Fruit fly (Drosophila melanogaster) whole organism, embryonic: ENCODE data around the gene MFS9.

Experiments used
- CG10321 ChIP-seq: fragments of 200-800 bp; sonication (Bioruptor generic); IDR thresholded peaks from 2 replicates; pipeline ENCODE4 v1.3.6; 2022; ENCODE audit warnings: missing biosample characterization, missing genetic modification characterization
- CG10366 ChIP-seq: fragments of 200-800 bp; sonication (Bioruptor generic); IDR thresholded peaks from 2 replicates; pipeline ENCODE4 v1.3.6; 2022; ENCODE audit warnings: missing biosample characterization, missing genetic modification characterization
- CG11093 ChIP-seq: fragments of 200-800 bp; sonication (Bioruptor generic); IDR thresholded peaks from 3 replicates; pipeline ENCODE4 v1.3.6; 2022; ENCODE audit warnings: missing biosample characterization, missing genetic modification characterization
- CG12155 ChIP-seq: fragments of 200-800 bp; sonication (Bioruptor generic); optimal IDR thresholded peaks from 3 replicates; lab custom pipeline; 2016; ENCODE audit warnings: missing biosample characterization, missing genetic modification characterization
- CG12219 ChIP-seq: fragments of 200-800 bp; sonication (Bioruptor generic); optimal IDR thresholded peaks from 3 replicates; lab custom pipeline; 2018; ENCODE audit warnings: missing biosample characterization, mild to moderate bottlenecking, missing genetic modification characterization
- CG13894 ChIP-seq: fragments of 200-800 bp; sonication (Bioruptor generic); optimal IDR thresholded peaks from 3 replicates; lab custom pipeline; 2018; ENCODE audit warnings: missing biosample characterization, mild to moderate bottlenecking, missing genetic modification characterization, moderate library complexity
- CG15269 ChIP-seq: fragments of 200-800 bp; sonication (Bioruptor generic); optimal IDR thresholded peaks from 2 replicates; lab custom pipeline; 2018; ENCODE audit warnings: missing biosample characterization, mild to moderate bottlenecking, missing genetic modification characterization, moderate library complexity
- CG17186 ChIP-seq: fragments of 200-800 bp; sonication (Bioruptor generic); optimal IDR thresholded peaks from 3 replicates; lab custom pipeline; 2017; ENCODE audit warnings: missing biosample characterization, missing genetic modification reagents, missing genetic modification characterization
- CG2120 ChIP-seq: fragments of 200-800 bp; sonication (Bioruptor generic); optimal IDR thresholded peaks from 3 replicates; lab custom pipeline; 2016; ENCODE audit warnings: missing biosample characterization, missing genetic modification characterization
- CG2202 ChIP-seq: fragments of 200-800 bp; sonication (Bioruptor generic); optimal IDR thresholded peaks from 2 replicates; lab custom pipeline; 2018; ENCODE audit warnings: missing biosample characterization, mild to moderate bottlenecking, missing genetic modification characterization
- CG33213 ChIP-seq: fragments of 200-800 bp; sonication (Bioruptor generic); optimal IDR thresholded peaks from 3 replicates; lab custom pipeline; 2016; ENCODE audit warnings: missing biosample characterization, missing genetic modification characterization
- CG33557 ChIP-seq: fragments of 200-800 bp; sonication (Bioruptor generic); optimal IDR thresholded peaks from 2 replicates; lab custom pipeline; 2019; ENCODE audit warnings: missing biosample characterization, mild to moderate bottlenecking, missing genetic modification characterization, moderate library complexity
- CG4404 ChIP-seq: fragments of 200-800 bp; sonication (Bioruptor generic); IDR thresholded peaks from 2 replicates; pipeline ENCODE4 v1.3.6; 2022; ENCODE audit warnings: missing biosample characterization, missing genetic modification characterization
- CG6254 ChIP-seq: fragments of 200-800 bp; sonication (Bioruptor generic); optimal IDR thresholded peaks from 3 replicates; lab custom pipeline; 2017; ENCODE audit warnings: mild to moderate bottlenecking, missing biosample characterization, missing genetic modification reagents, missing genetic modification characterization
- CG7372 ChIP-seq: fragments of 200-800 bp; sonication (Bioruptor generic); IDR thresholded peaks from 2 replicates; pipeline ENCODE4 v1.3.6; 2022; ENCODE audit warnings: missing biosample characterization, missing genetic modification characterization
- CHES-1-like ChIP-seq: fragments of 200-800 bp; sonication (Bioruptor generic); optimal IDR thresholded peaks from 2 replicates; lab custom pipeline; 2016; ENCODE audit warnings: missing biosample characterization, missing genetic modification characterization
- CTCF ChIP-seq: fragments of 200-800 bp; sonication (Bioruptor generic); optimal IDR thresholded peaks from 2 replicates; lab custom pipeline; 2017; ENCODE audit warnings: missing biosample characterization, mild to moderate bottlenecking, missing genetic modification characterization, moderate library complexity
- CkIIα-i1 ChIP-seq: fragments of 200-800 bp; sonication (Bioruptor generic); IDR thresholded peaks from 2 replicates; pipeline ENCODE4 v1.3.6; 2022; ENCODE audit warnings: missing biosample characterization, missing genetic modification characterization
- D19B ChIP-seq: fragments of 200-800 bp; sonication (Bioruptor generic); optimal IDR thresholded peaks from 2 replicates; lab custom pipeline; 2017; ENCODE audit warnings: missing biosample characterization, mild to moderate bottlenecking, missing genetic modification characterization
- Dp ChIP-seq: fragments of 200-800 bp; sonication (Bioruptor generic); optimal IDR thresholded peaks from 2 replicates; lab custom pipeline; 2018; ENCODE audit warnings: missing biosample characterization, mild to moderate bottlenecking, missing genetic modification characterization, moderate library complexity
- Fer1 ChIP-seq: fragments of 200-800 bp; sonication (Bioruptor generic); optimal IDR thresholded peaks from 2 replicates; lab custom pipeline; 2017; ENCODE audit warnings: missing biosample characterization, mild to moderate bottlenecking, missing genetic modification characterization
- HLH3B ChIP-seq: fragments of 200-800 bp; sonication (Bioruptor generic); IDR thresholded peaks from 2 replicates; pipeline ENCODE4 v1.3.6; 2022; ENCODE audit warnings: missing biosample characterization, missing genetic modification characterization
- Hr3 ChIP-seq: fragments of 200-800 bp; sonication (Bioruptor generic); optimal IDR thresholded peaks from 3 replicates; lab custom pipeline; 2016; ENCODE audit warnings: missing biosample characterization, missing genetic modification characterization
- Med ChIP-seq: fragments of 200-800 bp; sonication (Bioruptor generic); peaks from one replicate; lab custom pipeline; 2016; ENCODE audit warnings: missing biosample characterization, missing genetic modification characterization, mild to moderate bottlenecking, inconsistent platforms, moderate library complexity
- NFAT ChIP-seq: fragments of 200-800 bp; sonication (Bioruptor generic); IDR thresholded peaks from 2 replicates; pipeline ENCODE4 v1.3.6; 2022; ENCODE audit warnings: missing biosample characterization, missing genetic modification characterization
- Opbp ChIP-seq: fragments of 200-800 bp; sonication (Bioruptor generic); IDR thresholded peaks from 3 replicates; pipeline ENCODE4 v1.3.6; 2022; ENCODE audit warnings: missing biosample characterization, missing genetic modification characterization; ENCODE audit not compliant: partially characterized antibody
- Stat92E ChIP-seq, 3 experiments: fragments of >200 bp in 2 of 3; fragments of 200-800 bp in 1 of 3; sonication (Bioruptor generic) in 1 of 3; optimal IDR thresholded peaks; 2 replicates each; lab custom pipeline; 2017 to 2019; ENCODE audit warnings: missing biosample characterization in 3 of 3, missing genetic modification characterization in 3 of 3, mild to moderate bottlenecking in 1 of 3, moderate library complexity in 1 of 3
- Usf ChIP-seq: fragments of 200-800 bp; sonication (Bioruptor generic); optimal IDR thresholded peaks from 2 replicates; lab custom pipeline; 2017; ENCODE audit warnings: missing genotype, missing biosample characterization, missing genetic modification characterization
- Xrp1 ChIP-seq: fragments of 200-800 bp; sonication (Bioruptor generic); IDR thresholded peaks from 2 replicates; pipeline ENCODE4 v1.3.6; 2022; ENCODE audit warnings: missing biosample characterization, missing genetic modification characterization
- ab ChIP-seq: fragments of 200-800 bp; sonication (Bioruptor generic); optimal IDR thresholded peaks from 2 replicates; lab custom pipeline; 2016; ENCODE audit warnings: missing biosample characterization, missing genetic modification characterization
- aop ChIP-seq: fragments of 200-800 bp; sonication (Bioruptor generic); IDR thresholded peaks from 2 replicates; pipeline ENCODE4 v1.3.6; 2022; ENCODE audit warnings: missing biosample characterization, missing genetic modification characterization
- ap ChIP-seq: fragments of 200-800 bp; sonication (Bioruptor generic); IDR thresholded peaks from 2 replicates; pipeline ENCODE4 v1.3.6; 2022; ENCODE audit warnings: missing biosample characterization, missing genetic modification characterization
- corto ChIP-seq: fragments of 200-800 bp; sonication (Bioruptor generic); optimal IDR thresholded peaks from 2 replicates; lab custom pipeline; 2016; ENCODE audit warnings: missing biosample characterization, mild to moderate bottlenecking, missing genetic modification characterization, moderate library complexity
- croc ChIP-seq: fragments of 200-800 bp; sonication (Bioruptor generic); conservative IDR thresholded peaks from 3 replicates; pipeline ENCODE4 v1.3.6; 2022; ENCODE audit warnings: missing biosample characterization, missing genetic modification characterization
- cwo ChIP-seq: fragments of 200-800 bp; sonication (Bioruptor generic); optimal IDR thresholded peaks from 3 replicates; lab custom pipeline; 2017; ENCODE audit warnings: missing biosample characterization, missing genetic modification characterization, mild to moderate bottlenecking, moderate library complexity, missing genetic modification reagents
- disco-r ChIP-seq: fragments of 200-800 bp; sonication (Bioruptor generic); optimal IDR thresholded peaks from 2 replicates; lab custom pipeline; 2016; ENCODE audit warnings: missing biosample characterization, missing genetic modification characterization
- dysf ChIP-seq: fragments of 200-800 bp; sonication (Bioruptor generic); IDR thresholded peaks from 3 replicates; pipeline ENCODE4 v1.3.6; 2022; ENCODE audit warnings: missing biosample characterization, missing genetic modification characterization
- fu2 ChIP-seq: fragments of 200-800 bp; sonication (Bioruptor generic); optimal IDR thresholded peaks from 2 replicates; lab custom pipeline; 2016; ENCODE audit warnings: missing biosample characterization, missing genetic modification characterization
- ken ChIP-seq: fragments of 200-800 bp; sonication (Bioruptor generic); IDR thresholded peaks from 3 replicates; pipeline ENCODE4 v1.3.6; 2022; ENCODE audit warnings: missing biosample characterization, missing genetic modification characterization
- lmd ChIP-seq: fragments of 200-800 bp; sonication (Bioruptor generic); IDR thresholded peaks from 2 replicates; pipeline ENCODE4 v1.3.6; 2022; ENCODE audit warnings: missing biosample characterization, missing genetic modification characterization
- lola ChIP-seq, 3 experiments: fragments of >200 bp in 2 of 3; fragments of 200-800 bp in 1 of 3; sonication (Bioruptor generic) in 1 of 3; optimal IDR thresholded peaks; 2 replicates each; lab custom pipeline; 2017 to 2019; ENCODE audit warnings: missing biosample characterization in 3 of 3, missing genetic modification characterization in 3 of 3, mild to moderate bottlenecking in 1 of 3, moderate library complexity in 1 of 3
- maf-S ChIP-seq: fragments of 200-800 bp; sonication (Bioruptor generic); optimal IDR thresholded peaks from 2 replicates; lab custom pipeline; 2016; ENCODE audit warnings: missing biosample characterization, missing genetic modification characterization
- nerfin-1 ChIP-seq: fragments of 200-800 bp; sonication (Bioruptor generic); optimal IDR thresholded peaks from 3 replicates; lab custom pipeline; 2019; ENCODE audit warnings: missing biosample characterization, mild to moderate bottlenecking, missing genetic modification characterization, moderate library complexity
- odd ChIP-seq: fragments of 200-800 bp; sonication (Bioruptor generic); optimal IDR thresholded peaks from 2 replicates; lab custom pipeline; 2017; ENCODE audit warnings: missing biosample characterization, mild to moderate bottlenecking, missing genetic modification characterization
- onecut ChIP-seq: fragments of 200-800 bp; sonication (Bioruptor generic); IDR thresholded peaks from 2 replicates; pipeline ENCODE4 v1.3.6; 2022; ENCODE audit warnings: missing biosample characterization, missing genetic modification characterization
- pfk ChIP-seq: fragments of 200-800 bp; sonication (Bioruptor generic); optimal IDR thresholded peaks from 2 replicates; lab custom pipeline; 2018; ENCODE audit warnings: missing biosample characterization, mild to moderate bottlenecking, missing genetic modification characterization, moderate library complexity
- row ChIP-seq: fragments of 200-800 bp; sonication (Bioruptor generic); IDR thresholded peaks from 3 replicates; pipeline ENCODE4 v1.3.6; 2022; ENCODE audit warnings: missing biosample characterization, missing genetic modification characterization
- sr ChIP-seq: fragments of 200-800 bp; sonication (Bioruptor generic); IDR thresholded peaks from 3 replicates; pipeline ENCODE4 v1.3.6; 2022; ENCODE audit warnings: missing biosample characterization, missing genetic modification characterization
- tio ChIP-seq: fragments of 200-800 bp; sonication (Bioruptor generic); optimal IDR thresholded peaks from 2 replicates; lab custom pipeline; 2017; ENCODE audit warnings: missing biosample characterization, missing genetic modification characterization, inconsistent platforms
- twi ChIP-seq: fragments of 200-800 bp; optimal IDR thresholded peaks from 2 replicates; lab custom pipeline; 2019; ENCODE audit warnings: missing biosample characterization, mild to moderate bottlenecking, missing genetic modification characterization, moderate library complexity

The MFS9 gene

DNA sequence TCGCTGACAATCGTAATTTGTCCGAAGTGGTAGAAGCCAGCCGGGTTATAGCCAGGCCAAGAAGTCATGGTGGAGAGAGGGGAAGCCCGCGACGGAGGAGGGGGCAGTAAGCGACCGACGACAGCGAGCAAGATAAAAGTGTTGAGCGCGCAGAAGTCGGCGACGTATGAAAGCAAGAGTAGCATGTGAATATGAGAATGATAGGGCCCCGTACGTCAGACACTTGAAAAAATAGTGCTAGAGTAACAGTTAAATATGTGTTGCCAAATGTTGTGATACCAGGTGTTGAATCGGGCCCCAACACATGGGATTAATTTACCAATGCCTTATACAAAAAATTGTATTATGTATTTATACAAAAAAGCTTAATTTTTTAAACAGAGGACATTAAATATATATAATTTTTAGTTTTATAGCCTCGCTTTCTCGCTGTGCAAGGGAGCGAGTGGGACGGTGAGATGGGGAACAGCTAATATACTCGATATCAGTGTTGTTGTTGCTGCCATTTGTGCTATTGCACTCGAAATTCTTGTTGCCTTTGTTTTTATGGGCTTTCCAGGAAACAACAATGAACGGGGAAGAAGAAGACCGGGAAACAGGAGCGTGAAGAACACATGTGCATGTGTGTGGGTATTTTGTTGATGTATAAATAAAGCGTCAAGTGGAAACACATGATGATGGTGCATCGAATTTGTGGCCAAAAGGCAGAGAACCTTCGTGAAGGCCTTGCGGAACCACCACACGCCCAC lies 37.8 kb upstream of the MFS9 start (continued):
- TF ChIP-seq tio (GFP tag; lab: Kevin White, UChicago) (peak; percentile 83), CG11093 (GFP tag; lab: Robert Waterston, UW) (peak; percentile 67; the same call in 2 of the 3 replicates), lmd (peak; percentile 89), corto (GFP tag; lab: Kevin White, UChicago) (peak; percentile 90), onecut (GFP tag; lab: Robert Waterston, UW) (peak; percentile 82), pfk (GFP tag; lab: Kevin White, UChicago) (peak; percentile 68), NFAT (GFP tag; lab: Robert Waterston, UW) (peak; percentile 33; the same call in 1 of the 2 replicates), Hr3 (GFP tag; lab: Kevin White, UChicago) (peak; percentile 83), lola (GFP tag; optimal IDR thresholded peaks at IDR 0.05; lab: Kevin White, UChicago) (peak in 1 of 3 experiments; percentile 82), CG6254 (GFP tag; lab: Kevin White, UChicago) (peak; percentile 82), CG15269 (tag; lab: Kevin White, UChicago) (peak; percentile 92), CTCF (GFP tag; lab: Kevin White, UChicago) (no peak), Med (GFP tag; lab: Kevin White, UChicago) (peak; percentile 84), CG12155 (peak; percentile 78), Fer1 (GFP tag; lab: Kevin White, UChicago) (peak; percentile 92), twi (tag; lab: Kevin White, UChicago) (peak; percentile 99), Opbp (GFP tag; lab: Robert Waterston, UW) (no peak), CkIIα-i1 (GFP tag; lab: Robert Waterston, UW) (no peak), CG2202 (tag; lab: Kevin White, UChicago) (peak; percentile 75), row (GFP tag; lab: Robert Waterston, UW) (peak; percentile 97), Stat92E (GFP tag; optimal IDR thresholded peaks at IDR 0.05; lab: Kevin White, UChicago) (peak in 1 of 3 experiments; percentile 100), Dp (GFP tag; lab: Kevin White, UChicago) (no peak), croc (peak; percentile 79), aop (no peak), CHES-1-like (no peak), cwo (GFP tag; lab: Kevin White, UChicago) (peak; percentile 92), CG10321 (GFP tag; lab: Robert Waterston, UW) (peak; percentile 54), CG10366 (GFP tag; lab: Robert Waterston, UW) (peak; percentile 85), CG12219 (peak; percentile 53), CG13894 (peak; percentile 82), disco-r (GFP tag; lab: Kevin White, UChicago) (no peak), ken (GFP tag; lab: Robert Waterston, UW) (peak; percentile 76), CG33557 (GFP tag; lab: Kevin White, UChicago) (peak; percentile 76), HLH3B (GFP tag; lab: Robert Waterston, UW) (peak; percentile 86), CG2120 (GFP tag; lab: Kevin White, UChicago) (peak; percentile 83), maf-S (no peak), CG4404 (GFP tag; lab: Robert Waterston, UW) (peak; percentile 85), D19B (peak; percentile 64), nerfin-1 (tag; lab: Kevin White, UChicago) (peak; percentile 64), Xrp1 (GFP tag; lab: Robert Waterston, UW) (peak; percentile 87), ab (GFP tag; lab: Kevin White, UChicago) (peak; percentile 42), odd (GFP tag; lab: Kevin White, UChicago) (peak; percentile 81), CG7372 (GFP tag; lab: Robert Waterston, UW) (peak; percentile 77), CG33213 (GFP tag; lab: Kevin White, UChicago) (no peak), ap (peak; percentile 62), dysf (GFP tag; lab: Robert Waterston, UW) (peak; percentile 90), sr (0 out of 3 replicates have a peak, but pooled peaks have one; percentile 10), fu2 (GFP tag; lab: Kevin White, UChicago) (no peak), Usf (GFP tag; lab: Kevin White, UChicago) (peak; percentile 76), CG17186 (GFP tag; lab: Kevin White, UChicago) (no peak)
